Fruit fly (Drosophila melanogaster) whole organism, prepupa: ENCODE measurements around the gene CG14007.

ENCODE experiments used
- CG11902 ChIP-seq: fragments of 200-800 bp; sonication (Bioruptor generic); optimal IDR thresholded peaks from 3 replicates; lab custom pipeline; 2016; ENCODE audit warnings: missing biosample characterization, missing genetic modification characterization
- Lpt ChIP-seq: fragments of 200-800 bp; sonication (Bioruptor generic); optimal IDR thresholded peaks from 3 replicates; lab custom pipeline; 2016; ENCODE audit warnings: missing biosample characterization, missing genetic modification characterization
- acj6 ChIP-seq: fragments of 200-800 bp; sonication (Bioruptor generic); optimal IDR thresholded peaks from 3 replicates; lab custom pipeline; 2016; ENCODE audit warnings: missing biosample characterization, missing genetic modification characterization
- lz ChIP-seq: fragments of 200-800 bp; sonication (Bioruptor generic); optimal IDR thresholded peaks from 3 replicates; lab custom pipeline; 2016; ENCODE audit warnings: missing biosample characterization, missing genetic modification characterization
- salr ChIP-seq, 2 experiments: fragments of 200-800 bp; sonication (Bioruptor generic); optimal IDR thresholded peaks; 3 replicates each; lab custom pipeline; 2016 to 2018; ENCODE audit warnings: missing biosample characterization in 2 of 2, missing genetic modification characterization in 2 of 2, mild to moderate bottlenecking in 1 of 2

DNA sequence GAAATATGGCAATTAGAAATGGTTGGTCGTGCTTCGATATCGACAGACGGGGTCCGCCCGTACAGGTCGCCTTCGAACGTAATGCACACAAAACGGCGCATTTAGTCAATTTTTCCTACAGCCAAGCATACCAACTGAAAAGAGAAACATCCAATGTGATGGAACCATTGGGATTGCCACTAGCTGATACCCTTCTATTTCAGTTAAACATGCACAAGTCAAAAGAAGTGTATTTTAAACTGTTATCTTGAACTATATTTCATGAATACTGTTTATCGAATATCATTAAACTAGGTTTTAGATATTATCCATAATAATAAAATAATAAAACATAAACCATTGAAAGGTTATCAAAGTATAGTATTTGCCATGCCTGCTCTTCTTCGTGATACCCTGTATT, 9.6 kb upstream of the CG14007 start:
- TF ChIP-seq lz (GFP tag; lab: Kevin White, UChicago) = no peak
- TF ChIP-seq salr (GFP tag; optimal IDR thresholded peaks at IDR 0.05; lab: Kevin White, UChicago) = no peak
- TF ChIP-seq acj6 = no peak
- no peak for TF ChIP-seq CG11902 (GFP tag; lab: Kevin White, UChicago)
- TF ChIP-seq Lpt (GFP tag; lab: Kevin White, UChicago) = no peak
